Fruit fly (Drosophila melanogaster) S2 (cell line): Measurements from ENCODE around the gene Srp54k.

ENCODE experiments used
- CG8478 ChIP-seq: fragments of >200 bp; optimal IDR thresholded peaks from 2 replicates; lab custom pipeline; 2018
- CTCF ChIP-seq, 2 experiments: fragments of >200 bp; optimal IDR thresholded peaks; 2 replicates each; lab custom pipeline; 2018

dm6 chr3L:5184502-5184859 is 32.0 kb downstream of the Srp54k start:
- TF ChIP-seq CG8478 (lab: Kevin White, UChicago) (no peak), CTCF (optimal IDR thresholded peaks at IDR 0.05; lab: Kevin White, UChicago) (no peak)
